Worm (Caenorhabditis elegans): ENCODE data around the gene K10D6.3.

- TF ChIP-seq ztf-23 (GFP tag; IDR thresholded peaks at IDR 0.05) (no peak), ref-1 (GFP tag; conservative IDR thresholded peaks at IDR 0.05) (no peak), T22C8.4 (GFP tag; IDR thresholded peaks at IDR 0.05) (no peak), cog-1 (tag; optimal IDR thresholded peaks at IDR 0.05) (no peak)
These were observed 43.8 kb upstream of the K10D6.3 start for ce11 chrV:11156589-11156988.

All from whole organism, midembryonic.